Worm (Caenorhabditis elegans): ENCODE results near the gene taf-8.

taf-8 gene

DNA sequence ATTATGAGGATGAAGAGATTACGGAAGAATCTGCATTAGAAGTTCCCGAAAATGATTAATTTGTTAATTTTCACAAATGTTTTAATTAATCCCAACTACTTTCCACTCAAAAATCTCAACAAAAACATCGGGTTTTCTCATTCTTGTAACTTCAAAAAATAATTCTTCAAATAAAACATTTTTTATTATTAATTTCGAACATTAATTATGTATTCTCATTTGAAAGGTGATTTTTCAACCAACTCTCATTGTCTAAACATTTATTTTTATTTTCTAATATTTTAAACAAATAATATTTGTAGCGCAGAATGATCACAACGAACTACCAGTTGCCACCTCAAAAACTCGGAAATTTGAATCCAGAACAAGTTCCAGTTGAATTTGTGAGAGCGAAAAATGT, 2.2 kb downstream of the taf-8 start, which contains the start of gene ZK1320.7:
ZK1320.7 (plus strand) TSS at position 301 of the 400 bp plus-strand sequence.
- TF ChIP-seq ceh-82 (tag; optimal IDR thresholded peaks at IDR 0.05), result no peak
- TF ChIP-seq nhr-21 (tag; optimal IDR thresholded peaks at IDR 0.05), result no peak
- TF ChIP-seq nhr-12 (tag; optimal IDR thresholded peaks at IDR 0.05), result no peak
- no peak for TF ChIP-seq C34F6.9 (tag; optimal IDR thresholded peaks at IDR 0.05)
- TF ChIP-seq alr-1 (tag; optimal IDR thresholded peaks at IDR 0.05), result no peak
- no peak for TF ChIP-seq nhr-10 (tag; optimal IDR thresholded peaks at IDR 0.05)
- TF ChIP-seq snpc-4 (tag; optimal IDR thresholded peaks at IDR 0.05), result no peak
- TF ChIP-seq unc-55 (GFP tag; optimal IDR thresholded peaks at IDR 0.05), result no peak
- TF ChIP-seq nhr-23 (tag; optimal IDR thresholded peaks at IDR 0.05), result no peak
- TF ChIP-seq F13H6.1 (tag; optimal IDR thresholded peaks at IDR 0.05), result no peak
- no peak for TF ChIP-seq elt-1 (tag; optimal IDR thresholded peaks at IDR 0.05)
- TF ChIP-seq mdl-1 (tag; optimal IDR thresholded peaks at IDR 0.05), result no peak
- TF ChIP-seq nhr-6 (tag; optimal IDR thresholded peaks at IDR 0.05), result no peak
- TF ChIP-seq unc-39 (tag; optimal IDR thresholded peaks at IDR 0.05), result no peak
- no peak for TF ChIP-seq ztf-1 (GFP tag; conservative IDR thresholded peaks at IDR 0.05)
- TF ChIP-seq mab-5 (tag; optimal IDR thresholded peaks at IDR 0.05), result no peak

DNA sequence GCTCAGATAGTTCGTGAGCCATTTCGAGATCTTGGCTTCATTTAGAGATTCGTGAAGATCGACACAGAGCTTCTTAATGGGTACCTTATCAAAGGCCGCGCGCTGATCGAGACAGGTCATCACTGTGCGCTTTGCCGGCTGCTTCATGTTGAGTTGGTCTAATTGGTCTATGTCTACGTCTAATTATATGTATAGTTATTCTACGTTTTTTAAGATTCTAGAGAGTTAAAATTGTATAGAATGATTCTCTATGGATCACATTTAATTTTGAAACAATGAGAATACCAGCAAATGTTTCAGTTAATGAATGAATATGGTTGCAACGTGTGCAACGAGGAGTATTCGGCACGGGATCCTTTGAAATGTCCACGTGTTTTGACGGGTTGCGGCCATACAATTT, 5.6 kb downstream of the taf-8 start, which contains the start of gene arc-1:
arc-1 (plus strand) TSS at position 301 of the 400 bp plus-strand sequence.
- TF ChIP-seq ZK546.5 (tag; optimal IDR thresholded peaks at IDR 0.05), result no peak
- TF ChIP-seq gmeb-1 (tag; optimal IDR thresholded peaks at IDR 0.05), result no peak
- no peak for TF ChIP-seq mab-5 (tag; optimal IDR thresholded peaks at IDR 0.05)
- TF ChIP-seq blmp-1 (tag; optimal IDR thresholded peaks at IDR 0.05; ENCODE audit: insufficient read depth), result no peak
- TF ChIP-seq sma-3 (GFP tag; optimal IDR thresholded peaks at IDR 0.05), result no peak
- no peak for TF ChIP-seq ceh-82 (tag; optimal IDR thresholded peaks at IDR 0.05)
- no peak for TF ChIP-seq nhr-25 (tag; optimal IDR thresholded peaks at IDR 0.05)
- no peak for TF ChIP-seq nhr-6 (tag; optimal IDR thresholded peaks at IDR 0.05)
- TF ChIP-seq sma-9 (GFP tag; optimal IDR thresholded peaks at IDR 0.05), result no peak
- no peak for TF ChIP-seq sma-9 (tag; optimal IDR thresholded peaks at IDR 0.05)
- TF ChIP-seq aly-2 (tag; optimal IDR thresholded peaks at IDR 0.05), result no peak
- TF ChIP-seq nhr-77 (tag; optimal IDR thresholded peaks at IDR 0.05), result no peak
- TF ChIP-seq ztf-1 (GFP tag; conservative IDR thresholded peaks at IDR 0.05), result no peak
- no peak for TF ChIP-seq peb-1 (tag; optimal IDR thresholded peaks at IDR 0.05)
- TF ChIP-seq sem-4 (tag; optimal IDR thresholded peaks at IDR 0.05), result no peak
- no peak for TF ChIP-seq lin-39 (tag; optimal IDR thresholded peaks at IDR 0.05)
- no peak for TF ChIP-seq nhr-10 (tag; optimal IDR thresholded peaks at IDR 0.05)
- TF ChIP-seq unc-39 (tag; optimal IDR thresholded peaks at IDR 0.05), result no peak
- no peak for TF ChIP-seq crh-2 (tag; optimal IDR thresholded peaks at IDR 0.05)

DNA sequence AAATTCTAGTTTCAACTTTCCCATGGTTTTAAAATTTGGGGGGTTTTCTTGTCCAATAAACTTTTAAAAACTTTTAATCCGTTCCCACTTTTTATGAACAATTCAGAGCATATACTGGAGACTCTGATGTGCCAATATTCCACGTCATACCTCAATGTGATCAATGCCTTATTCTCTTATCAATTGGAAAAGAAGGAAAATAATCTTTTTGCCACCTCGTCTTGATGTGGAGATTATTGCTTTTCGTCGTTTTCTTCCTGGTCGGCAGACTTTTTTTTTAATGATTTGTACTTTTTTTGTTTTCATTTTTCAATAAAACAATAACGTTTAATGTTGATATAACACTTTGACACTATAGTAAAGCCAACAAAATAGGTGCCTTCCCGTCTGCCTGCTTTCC, 8.4 kb downstream of the taf-8 start:
- TF ChIP-seq crh-2 (tag; optimal IDR thresholded peaks at IDR 0.05) (peak; percentile 50), fos-1 (tag; optimal IDR thresholded peaks at IDR 0.05) (peak; percentile 40), nhr-77 (tag; optimal IDR thresholded peaks at IDR 0.05) (no peak)

DNA sequence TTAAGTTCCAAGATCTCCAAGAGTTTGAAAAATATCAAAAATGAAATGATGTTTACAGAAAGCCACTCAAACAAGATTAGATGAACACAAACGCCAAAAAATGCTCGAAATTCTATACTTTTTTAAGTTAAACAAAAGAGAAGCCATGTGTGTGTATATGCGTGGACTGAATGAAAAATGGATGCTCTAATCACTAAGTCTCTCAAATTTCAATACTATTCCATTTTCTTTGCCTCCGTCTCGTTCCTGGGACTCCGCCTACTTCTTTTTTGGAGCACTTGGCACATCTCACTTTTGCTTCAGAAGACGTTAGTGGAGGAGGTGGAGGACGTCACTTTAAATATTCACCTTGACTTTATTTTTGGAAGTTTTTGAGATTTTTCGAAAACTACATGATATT, 10.7 kb downstream of the taf-8 start:
- peak; percentile 65 for TF ChIP-seq unc-55 (GFP tag; optimal IDR thresholded peaks at IDR 0.05)
- peak; percentile 34 for TF ChIP-seq C34F6.9 (tag; optimal IDR thresholded peaks at IDR 0.05)
- TF ChIP-seq elt-3 (tag; optimal IDR thresholded peaks at IDR 0.05), result no peak

DNA sequence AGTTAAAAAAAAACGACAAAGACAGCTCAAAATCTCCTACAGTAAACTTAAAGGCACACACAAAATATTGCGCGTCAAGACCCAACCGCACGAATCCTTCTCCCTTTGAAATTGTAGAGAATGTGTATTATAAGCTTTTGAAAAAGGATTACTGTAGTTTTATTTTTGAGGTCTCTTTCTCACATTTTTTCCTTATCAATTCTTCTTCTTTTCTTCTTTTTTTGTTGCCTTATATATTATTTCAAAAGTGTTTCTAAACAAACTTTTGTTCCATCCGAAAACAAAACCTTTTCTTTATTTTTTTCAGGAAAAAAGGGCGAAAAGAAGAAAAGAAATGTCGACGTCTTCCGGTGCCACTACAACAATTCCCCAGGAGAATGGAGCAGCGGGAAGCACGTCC, 11.4 kb downstream of the taf-8 start, which contains the start of gene ZK1320.13:
ZK1320.13 (plus strand) TSS at position 301 of the 400 bp plus-strand sequence.
- TF ChIP-seq ZK546.5 (tag; optimal IDR thresholded peaks at IDR 0.05) (no peak), mbf-1 (tag; optimal IDR thresholded peaks at IDR 0.05) (no peak), peb-1 (tag; optimal IDR thresholded peaks at IDR 0.05) (no peak), mab-5 (tag; optimal IDR thresholded peaks at IDR 0.05) (no peak), unc-62 (GFP tag; optimal IDR thresholded peaks at IDR 0.05) (no peak), fos-1 (tag; optimal IDR thresholded peaks at IDR 0.05) (no peak), ztf-1 (GFP tag; conservative IDR thresholded peaks at IDR 0.05) (no peak)

DNA sequence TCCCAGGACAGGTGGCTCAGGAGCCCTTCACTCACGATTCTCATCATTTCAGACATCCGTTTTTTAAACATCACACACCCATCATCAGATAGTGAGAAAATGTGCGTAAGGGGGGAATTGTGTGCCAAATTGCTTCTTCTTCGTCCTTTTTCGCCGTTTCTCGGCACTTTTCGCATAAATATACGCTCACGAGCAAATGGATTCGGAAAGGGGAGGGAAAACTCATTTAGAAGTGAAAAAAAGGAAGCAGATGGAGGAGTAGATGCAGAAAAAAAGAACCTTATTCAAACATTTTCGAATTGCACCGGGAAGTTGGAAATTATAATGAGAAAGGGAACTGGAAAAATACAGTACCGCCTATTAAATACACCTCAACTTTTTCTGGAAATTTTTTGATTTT, 12.9 kb downstream of the taf-8 start:
- TF ChIP-seq Y55F3AM.14 (GFP tag; optimal IDR thresholded peaks at IDR 0.05) (no peak), nhr-11 (tag; optimal IDR thresholded peaks at IDR 0.05) (no peak), alr-1 (tag; optimal IDR thresholded peaks at IDR 0.05) (no peak), unc-39 (tag; optimal IDR thresholded peaks at IDR 0.05) (no peak), zag-1 (tag; optimal IDR thresholded peaks at IDR 0.05) (no peak), F13H6.1 (tag; optimal IDR thresholded peaks at IDR 0.05) (no peak), ztf-1 (GFP tag; conservative IDR thresholded peaks at IDR 0.05) (no peak), egl-27 (tag; optimal IDR thresholded peaks at IDR 0.05) (no peak), nhr-25 (tag; optimal IDR thresholded peaks at IDR 0.05) (no peak), nhr-6 (tag; optimal IDR thresholded peaks at IDR 0.05) (no peak), ceh-82 (tag; optimal IDR thresholded peaks at IDR 0.05) (no peak), sma-3 (GFP tag; optimal IDR thresholded peaks at IDR 0.05) (no peak), ztf-11 (tag; optimal IDR thresholded peaks at IDR 0.05) (no peak), ZK546.5 (tag; optimal IDR thresholded peaks at IDR 0.05) (no peak), dmd-4 (tag; optimal IDR thresholded peaks at IDR 0.05) (no peak), crh-2 (tag; optimal IDR thresholded peaks at IDR 0.05) (no peak), gmeb-1 (tag; optimal IDR thresholded peaks at IDR 0.05) (no peak), snpc-4 (tag; optimal IDR thresholded peaks at IDR 0.05) (no peak), sem-4 (tag; optimal IDR thresholded peaks at IDR 0.05) (no peak), skn-1 (tag; optimal IDR thresholded peaks at IDR 0.05) (no peak)
